Worm (Caenorhabditis elegans) whole organism, young adult: ENCODE measurements around the gene B0416.4.

ENCODE experiments used
- B0336.3 ChIP-seq: fragments of 200-800 bp; sonication (Bioruptor generic); IDR thresholded peaks from 2 replicates; pipeline ENCODE4 v1.3.6; 2022; ENCODE audit warnings: missing genetic modification characterization, missing compliant biosample characterization
- F10E7.11 ChIP-seq: sonication (generic microtip); optimal IDR thresholded peaks from 2 replicates; lab custom pipeline; 2017; ENCODE audit warnings: mild to moderate bottlenecking, missing genetic modification characterization, moderate library complexity, missing compliant biosample characterization
- F22D6.2 ChIP-seq: sonication (generic microtip); optimal IDR thresholded peaks from 2 replicates; lab custom pipeline; 2016; ENCODE audit warnings: mild to moderate bottlenecking, missing genetic modification characterization, missing compliant biosample characterization
- F52B5.7 ChIP-seq: sonication (generic microtip); optimal IDR thresholded peaks from 2 replicates; lab custom pipeline; 2016; ENCODE audit warnings: mild to moderate bottlenecking, missing genetic modification characterization, missing compliant biosample characterization
- K11D2.4 ChIP-seq: fragments of 200-800 bp; sonication (Bioruptor generic); IDR thresholded peaks from 2 replicates; pipeline ENCODE4 v1.3.6; 2022; ENCODE audit warnings: missing genetic modification reagents, missing genetic modification characterization, missing compliant biosample characterization
- Y53G8AR.9 ChIP-seq: fragments of 200-800 bp; sonication (Bioruptor generic); conservative IDR thresholded peaks from 2 replicates; pipeline ENCODE4 v1.3.6; 2022; ENCODE audit warnings: missing genetic modification reagents, missing genetic modification characterization, missing compliant biosample characterization
- Y56A3A.18 ChIP-seq: fragments of 200-800 bp; sonication (Bioruptor generic); IDR thresholded peaks from 2 replicates; pipeline ENCODE4 v1.3.6; 2022; ENCODE audit warnings: missing genetic modification reagents, missing genetic modification characterization, missing compliant biosample characterization
- Y67H2A.10 ChIP-seq: fragments of 200-800 bp; sonication (Bioruptor generic); conservative IDR thresholded peaks from 2 replicates; pipeline ENCODE4 v1.3.6; 2022; ENCODE audit warnings: missing genetic modification reagents, missing genetic modification characterization, missing compliant biosample characterization
- Y95B8A.8 ChIP-seq: fragments of 200-800 bp; sonication (Bioruptor generic); IDR thresholded peaks from 2 replicates; pipeline ENCODE4 v1.3.6; 2022; ENCODE audit warnings: missing genetic modification reagents, missing genetic modification characterization, missing compliant biosample characterization
- akir-1 ChIP-seq: fragments of 200-800 bp; sonication (Bioruptor generic); optimal IDR thresholded peaks from 2 replicates; lab custom pipeline; 2018; ENCODE audit warnings: mild to moderate bottlenecking, missing genetic modification characterization, moderate library complexity, missing compliant biosample characterization
- aptf-3 ChIP-seq: fragments of 200-800 bp; sonication (Bioruptor generic); IDR thresholded peaks from 2 replicates; pipeline ENCODE4 v1.3.6; 2022; ENCODE audit warnings: missing genetic modification characterization, missing compliant biosample characterization
- atf-7 ChIP-seq: sonication (generic microtip); optimal IDR thresholded peaks from 2 replicates; lab custom pipeline; 2017; ENCODE audit warnings: mild to moderate bottlenecking, missing genetic modification characterization, missing compliant biosample characterization
- athp-1 ChIP-seq: sonication (generic microtip); optimal IDR thresholded peaks from 2 replicates; lab custom pipeline; 2017; ENCODE audit warnings: mild to moderate bottlenecking, missing genetic modification characterization, missing compliant biosample characterization
- attf-3 ChIP-seq: fragments of 200-800 bp; sonication (Bioruptor generic); conservative IDR thresholded peaks from 2 replicates; pipeline ENCODE4 v1.3.6; 2022; ENCODE audit warnings: missing genetic modification reagents, missing genetic modification characterization, missing compliant biosample characterization
- attf-5 ChIP-seq: fragments of 200-800 bp; sonication (Bioruptor generic); optimal IDR thresholded peaks from 2 replicates; lab custom pipeline; 2018; ENCODE audit warnings: mild to moderate bottlenecking, missing genetic modification characterization, missing compliant biosample characterization
- ceh-100 ChIP-seq: fragments of 200-800 bp; sonication (Bioruptor generic); IDR thresholded peaks from 2 replicates; pipeline ENCODE4 v1.3.6; 2022; ENCODE audit warnings: missing genetic modification reagents, missing genetic modification characterization, missing compliant biosample characterization
- ceh-91 ChIP-seq: fragments of 200-800 bp; sonication (Bioruptor generic); IDR thresholded peaks from 2 replicates; pipeline ENCODE4 v1.3.6; 2022; ENCODE audit warnings: missing genetic modification reagents, missing genetic modification characterization, missing compliant biosample characterization
- dox-1 ChIP-seq: fragments of 200-800 bp; sonication (Bioruptor generic); IDR thresholded peaks from 2 replicates; pipeline ENCODE4 v1.3.6; 2022; ENCODE audit warnings: missing genetic modification reagents, missing genetic modification characterization, missing compliant biosample characterization
- ets-4 ChIP-seq: fragments of 200-800 bp; sonication (Bioruptor generic); optimal IDR thresholded peaks from 2 replicates; lab custom pipeline; 2018; ENCODE audit warnings: mild to moderate bottlenecking, missing genetic modification characterization, missing compliant biosample characterization
- hmg-20 ChIP-seq: fragments of 200-800 bp; sonication (Bioruptor generic); IDR thresholded peaks from 2 replicates; pipeline ENCODE4 v1.3.6; 2022; ENCODE audit warnings: missing genetic modification reagents, missing genetic modification characterization, missing compliant biosample characterization
- let-526 ChIP-seq: fragments of 200-800 bp; sonication (Bioruptor generic); IDR thresholded peaks from 2 replicates; pipeline ENCODE4 v1.3.6; 2022; ENCODE audit warnings: missing genetic modification reagents, missing genetic modification characterization, missing compliant biosample characterization
- let-607 ChIP-seq, 2 experiments: fragments of 200-800 bp in 1 of 2; sonication (Bioruptor generic) in 1 of 2; sonication (generic microtip) in 1 of 2; optimal IDR thresholded peaks; 2 replicates each; lab custom pipeline; 2016 to 2018; ENCODE audit warnings: mild to moderate bottlenecking in 2 of 2, missing compliant biosample characterization in 2 of 2, missing genetic modification characterization in 2 of 2, moderate library complexity in 2 of 2, missing genotype in 1 of 2
- lin-26 ChIP-seq: fragments of 200-800 bp; sonication (Bioruptor generic); IDR thresholded peaks from 2 replicates; pipeline ENCODE4 v1.3.6; 2022; ENCODE audit warnings: missing genetic modification reagents, missing genetic modification characterization, missing compliant biosample characterization
- madf-10 ChIP-seq: sonication (generic microtip); optimal IDR thresholded peaks from 2 replicates; lab custom pipeline; 2016; ENCODE audit warnings: mild to moderate bottlenecking, missing genetic modification characterization, missing compliant biosample characterization
- mcd-1 ChIP-seq: fragments of 200-800 bp; sonication (Bioruptor generic); IDR thresholded peaks from 2 replicates; pipeline ENCODE4 v1.3.6; 2022; ENCODE audit warnings: missing genetic modification reagents, missing genetic modification characterization, missing compliant biosample characterization
- mxl-1 ChIP-seq: sonication (generic microtip); optimal IDR thresholded peaks from 2 replicates; lab custom pipeline; 2016; ENCODE audit warnings: missing genetic modification characterization, missing compliant biosample characterization
- nfya-1 ChIP-seq: sonication (generic microtip); optimal IDR thresholded peaks from 2 replicates; lab custom pipeline; 2017; ENCODE audit warnings: antibody characterized with exemption, missing compliant biosample characterization, missing genetic modification characterization, borderline replicate concordance; ENCODE audit not compliant: insufficient read depth
- nfya-2 ChIP-seq: fragments of 200-800 bp; sonication (Bioruptor generic); IDR thresholded peaks from 2 replicates; pipeline ENCODE4 v1.3.6; 2022; ENCODE audit warnings: missing genetic modification reagents, missing genetic modification characterization, missing compliant biosample characterization
- nfyb-1 ChIP-seq: fragments of 200-800 bp; sonication (Bioruptor generic); IDR thresholded peaks from 2 replicates; pipeline ENCODE4 v1.3.6; 2022; ENCODE audit warnings: missing genetic modification reagents, missing genetic modification characterization, missing compliant biosample characterization
- nhr-80 ChIP-seq: sonication (generic microtip); optimal IDR thresholded peaks from 2 replicates; lab custom pipeline; 2016; ENCODE audit warnings: missing genetic modification characterization, missing compliant biosample characterization
- nhr-90 ChIP-seq: sonication (generic microtip); optimal IDR thresholded peaks from 2 replicates; lab custom pipeline; 2016; ENCODE audit warnings: missing genotype, mild to moderate bottlenecking, missing genetic modification characterization, missing compliant biosample characterization
- pbrm-1 ChIP-seq: fragments of 200-800 bp; sonication (Bioruptor generic); IDR thresholded peaks from 2 replicates; pipeline ENCODE4 v1.3.6; 2022; ENCODE audit warnings: missing genetic modification reagents, missing genetic modification characterization, missing compliant biosample characterization
- pha-4 ChIP-seq: fragments of 150-350 bp; sonication (generic microtip); optimal IDR thresholded peaks from 2 replicates; lab custom pipeline; 2014; ENCODE audit warnings: missing biosample characterization, missing genetic modification reagents, missing genetic modification characterization
- sea-2 ChIP-seq: fragments of 200-800 bp; sonication (Bioruptor generic); IDR thresholded peaks from 2 replicates; pipeline ENCODE4 v1.3.6; 2022; ENCODE audit warnings: missing genetic modification characterization, missing compliant biosample characterization
- snpc-1.3 ChIP-seq: sonication (generic microtip); optimal IDR thresholded peaks from 2 replicates; lab custom pipeline; 2017; ENCODE audit warnings: missing genetic modification characterization, mild to moderate bottlenecking, missing compliant biosample characterization, antibody characterized with exemption, moderate library complexity, missing genotype, missing genetic modification reagents; ENCODE audit not compliant: insufficient read depth
- snpc-3.4 ChIP-seq: sonication (generic microtip); optimal IDR thresholded peaks from 2 replicates; lab custom pipeline; 2017; ENCODE audit warnings: missing genetic modification characterization, mild to moderate bottlenecking, missing compliant biosample characterization, antibody characterized with exemption, moderate library complexity, missing genotype, missing genetic modification reagents
- tbp1 ChIP-seq: fragments of 200-800 bp; sonication (Bioruptor generic); optimal IDR thresholded peaks from 2 replicates; lab custom pipeline; 2018; ENCODE audit warnings: mild to moderate bottlenecking, missing genetic modification characterization, missing compliant biosample characterization
- tlf-1 ChIP-seq: fragments of 200-800 bp; sonication (Bioruptor generic); optimal IDR thresholded peaks from 2 replicates; lab custom pipeline; 2018; ENCODE audit warnings: mild to moderate bottlenecking, missing genetic modification characterization, missing compliant biosample characterization
- zim-3 ChIP-seq: sonication (generic microtip); optimal IDR thresholded peaks from 2 replicates; lab custom pipeline; 2017; ENCODE audit warnings: mild to moderate bottlenecking, missing genetic modification characterization, moderate library complexity, missing compliant biosample characterization
- ztf-18 ChIP-seq: sonication (generic microtip); optimal IDR thresholded peaks from 2 replicates; lab custom pipeline; 2016; ENCODE audit warnings: missing genotype, mild to moderate bottlenecking, missing genetic modification characterization, missing compliant biosample characterization
- ztf-22 ChIP-seq: fragments of 200-800 bp; sonication (Bioruptor generic); optimal IDR thresholded peaks from 2 replicates; lab custom pipeline; 2018; ENCODE audit warnings: mild to moderate bottlenecking, missing genetic modification characterization, moderate library complexity, missing compliant biosample characterization
- ztf-28 ChIP-seq: fragments of 200-800 bp; sonication (Bioruptor generic); IDR thresholded peaks from 2 replicates; pipeline ENCODE4 v1.3.6; 2022; ENCODE audit warnings: missing genetic modification reagents, missing genetic modification characterization, missing compliant biosample characterization
- ztf-6 ChIP-seq: fragments of 200-800 bp; sonication (Bioruptor generic); IDR thresholded peaks from 2 replicates; pipeline ENCODE4 v1.3.6; 2022; ENCODE audit warnings: missing genetic modification reagents, missing genetic modification characterization, missing compliant biosample characterization

The B0416.4 gene

ce11 chrX:9261626-9262189 lies 17.0 kb upstream of the B0416.4 start (continued):
- TF ChIP-seq aptf-3: no peak
- no peak for TF ChIP-seq athp-1 (tag; lab: Kevin White, UChicago)
- no peak for TF ChIP-seq ztf-28
- TF ChIP-seq attf-5 (GFP tag; lab: Kevin White, UChicago): no peak
- no peak for TF ChIP-seq lin-26 (GFP tag; lab: Robert Waterston, UW)
- no peak for TF ChIP-seq F22D6.2 (tag; lab: Kevin White, UChicago)
- TF ChIP-seq pha-4: no peak
- TF ChIP-seq snpc-1.3 (tag; lab: Kevin White, UChicago): no peak
- TF ChIP-seq nfya-1 (tag; lab: Kevin White, UChicago): no peak
- no peak for TF ChIP-seq hmg-20 (GFP tag; lab: Robert Waterston, UW)

ce11 chrX:9264231-9264630 lies 14.5 kb upstream of the B0416.4 start, which contains the start of gene F18G5.6:
Gene F18G5.6 (minus strand): TSS chrX:9264331.
- no peak for TF ChIP-seq zim-3 (tag; lab: Kevin White, UChicago)
- no peak for TF ChIP-seq nfya-2 (GFP tag; lab: Robert Waterston, UW)
- TF ChIP-seq mcd-1 (GFP tag; lab: Robert Waterston, UW): no peak
- TF ChIP-seq Y53G8AR.9 (GFP tag; lab: Robert Waterston, UW): no peak
- no peak for TF ChIP-seq Y95B8A.8 (GFP tag; lab: Robert Waterston, UW)
- TF ChIP-seq F10E7.11: no peak
- no peak for TF ChIP-seq Y56A3A.18 (GFP tag; lab: Robert Waterston, UW)
- no peak for TF ChIP-seq ets-4 (GFP tag; lab: Kevin White, UChicago)

ce11 chrX:9264636-9265035 lies 14.1 kb upstream of the B0416.4 start:
- TF ChIP-seq Y53G8AR.9 (GFP tag; lab: Robert Waterston, UW) (0 out of 2 replicates have a peak, but pooled peaks have one; percentile 29), F52B5.7 (tag; lab: Kevin White, UChicago) (no peak), F22D6.2 (tag; lab: Kevin White, UChicago) (peak; percentile 30), attf-5 (GFP tag; lab: Kevin White, UChicago) (no peak), Y67H2A.10 (no peak), nfyb-1 (GFP tag; lab: Robert Waterston, UW) (peak; percentile 46; the same call in 1 of the 2 replicates), ztf-6 (GFP tag; lab: Robert Waterston, UW) (no peak), Y56A3A.18 (GFP tag; lab: Robert Waterston, UW) (peak; percentile 13; the same call in 1 of the 2 replicates), nhr-80 (peak; percentile 91), ztf-18 (no peak), atf-7 (peak; percentile 61), pbrm-1 (GFP tag; lab: Robert Waterston, UW) (0 out of 2 replicates have a peak, but pooled peaks have one; percentile 27), let-607 (tag; optimal IDR thresholded peaks at IDR 0.05; lab: Kevin White, UChicago) (peak in 1 of 2 experiments; percentile 32), pha-4 (peak; percentile 71), tlf-1 (GFP tag; lab: Kevin White, UChicago) (peak; percentile 29), mxl-1 (tag; lab: Kevin White, UChicago) (no peak), ceh-100 (no peak), nhr-90 (tag; lab: Kevin White, UChicago) (peak; percentile 3), ceh-91 (GFP tag; lab: Robert Waterston, UW) (no peak), B0336.3 (GFP tag; lab: Robert Waterston, UW) (peak; percentile 44; the same call in 1 of the 2 replicates), let-526 (peak; percentile 46; the same call in 1 of the 2 replicates), K11D2.4 (peak; percentile 54; the same call in 1 of the 2 replicates), ztf-22 (GFP tag; lab: Kevin White, UChicago) (peak; percentile 16), madf-10 (peak; percentile 40), attf-3 (GFP tag; lab: Robert Waterston, UW) (no peak), sea-2 (GFP tag; lab: Robert Waterston, UW) (no peak), snpc-3.4 (tag; lab: Kevin White, UChicago) (peak; percentile 0), dox-1 (GFP tag; lab: Robert Waterston, UW) (peak; percentile 40; the same call in 1 of the 2 replicates), akir-1 (GFP tag; lab: Kevin White, UChicago) (no peak), tbp1 (GFP tag; lab: Kevin White, UChicago) (peak; percentile 27)
